Fruit fly (Drosophila melanogaster) whole organism: ENCODE data around the gene Map205.

Experiments
- CG8478 ChIP-seq: fragments of >200 bp; optimal IDR thresholded peaks from 2 replicates; lab custom pipeline; 2018; ENCODE audit warnings: inconsistent platforms
- EcR ChIP-seq, 2 experiments: fragments of >200 bp; optimal IDR thresholded peaks; 2 replicates each; lab custom pipeline; 2017; ENCODE audit warnings: missing biosample characterization in 2 of 2, missing genetic modification characterization in 2 of 2, missing genetic modification reagents in 2 of 2
- pan ChIP-seq: fragments of >200 bp; optimal IDR thresholded peaks from 2 replicates; lab custom pipeline; 2017
- psq ChIP-seq: fragments of >200 bp; optimal IDR thresholded peaks from 2 replicates; lab custom pipeline; 2017
- usp ChIP-seq: fragments of >200 bp; optimal IDR thresholded peaks from 2 replicates; lab custom pipeline; 2017; ENCODE audit warnings: missing biosample characterization, missing genetic modification characterization, mixed read lengths

DNA sequence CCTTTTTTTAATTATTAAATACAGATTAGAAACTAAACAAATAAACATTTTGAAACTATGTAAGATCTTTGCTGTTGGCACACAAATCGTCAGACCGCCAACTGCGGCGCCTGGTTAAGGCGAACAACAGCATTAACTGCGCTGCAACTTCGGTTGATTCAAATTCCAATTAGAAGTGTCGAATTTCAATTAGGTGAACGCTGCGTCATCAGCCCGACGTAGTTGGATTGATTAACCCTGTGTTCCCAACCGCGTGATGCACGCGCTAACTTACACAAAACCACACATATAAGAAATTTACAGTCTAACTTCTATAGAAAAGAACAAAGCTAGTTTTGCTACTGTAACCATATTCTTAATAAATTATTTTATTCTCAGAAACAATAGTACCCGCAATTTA, 17.6 kb downstream of the Map205 start:
- TF ChIP-seq pan (lab: Kevin White, UChicago) (no peak), psq (lab: Kevin White, UChicago) (no peak), EcR (GFP tag; optimal IDR thresholded peaks at IDR 0.05; lab: Kevin White, UChicago) (no peak), usp (no peak), CG8478 (lab: Kevin White, UChicago) (no peak)
